Fruit fly (Drosophila melanogaster) whole organism, larva: ENCODE data around the gene Cog2.

Source experiments
- noc ChIP-seq: fragments of 200-800 bp; sonication (Bioruptor generic); optimal IDR thresholded peaks from 3 replicates; lab custom pipeline; 2019; ENCODE audit warnings: missing biosample characterization, mild to moderate bottlenecking, missing genetic modification characterization, moderate library complexity

The Cog2 gene

DNA sequence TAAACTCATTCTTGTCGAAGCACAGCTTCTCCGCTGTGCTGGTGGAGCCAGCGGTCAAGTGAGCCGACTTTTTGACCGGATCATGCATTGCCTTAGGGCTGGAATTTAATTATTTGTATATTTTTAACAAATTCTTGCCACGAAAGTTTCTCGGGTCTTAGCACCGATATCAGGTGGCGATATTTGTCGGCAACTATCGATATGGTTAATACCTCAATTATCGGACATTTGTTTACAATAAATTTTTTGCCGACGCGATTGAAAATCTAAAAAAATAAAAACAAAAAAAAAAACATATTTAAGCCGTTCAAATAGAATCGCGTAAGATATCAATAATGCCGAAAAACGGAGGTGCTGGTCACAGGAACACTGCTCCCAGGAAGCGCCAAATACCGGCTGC is at the start of gene Cog2, which contains the start of gene Trax:
TSS of gene Cog2 (minus strand) at position 168 of the 400 bp plus-strand sequence.
TSS of gene Trax (plus strand) at position 203 of the 400 bp plus-strand sequence.
- TF ChIP-seq noc (tag; lab: Kevin White, UChicago): no peak

- TF ChIP-seq noc (tag; lab: Kevin White, UChicago): no peak
Measured at dm6 chr3R:15410689-15411587, 49.5 kb upstream of the Cog2 start.

DNA sequence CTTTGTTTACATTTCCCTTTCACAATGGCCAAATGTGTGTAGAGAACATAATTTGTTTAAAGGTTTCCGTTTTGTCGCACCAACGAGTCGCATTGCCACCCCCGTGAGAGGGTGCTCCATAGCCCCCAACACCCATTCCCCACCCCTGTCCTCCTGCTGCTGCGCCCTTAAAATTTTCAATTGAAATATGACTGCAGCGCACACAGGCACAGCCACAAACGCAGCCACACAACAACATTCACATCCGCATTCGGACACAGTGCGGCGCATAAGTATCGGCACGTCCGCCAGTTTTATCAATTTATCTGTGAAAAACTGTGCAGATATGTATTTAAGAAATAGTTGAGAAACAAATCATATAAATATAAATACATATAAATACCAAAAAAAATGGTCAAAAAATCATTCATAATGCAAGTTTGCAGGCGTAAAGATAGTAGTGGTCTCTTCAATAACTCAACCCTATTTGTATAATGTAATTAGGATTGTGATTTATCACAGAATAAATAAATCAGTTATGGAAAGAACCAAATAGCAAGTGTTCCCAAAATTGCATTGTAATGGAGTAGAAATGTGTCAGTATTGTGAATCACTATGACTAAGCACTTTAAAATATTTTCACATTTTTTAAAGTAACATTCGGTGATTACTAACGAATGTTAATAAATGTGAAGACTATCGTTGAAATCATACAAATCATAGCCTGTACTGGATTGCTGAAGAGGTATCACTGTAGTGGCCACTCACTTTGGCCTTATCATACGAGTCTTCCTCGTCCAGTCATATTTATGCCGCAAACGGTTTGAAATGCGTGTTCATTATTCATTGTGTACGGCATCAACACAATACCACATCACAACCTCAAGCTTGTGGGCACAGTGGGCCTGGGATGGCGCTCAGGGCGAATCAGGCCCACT is 48.6 kb upstream of the Cog2 start:
- no peak for TF ChIP-seq noc (tag; lab: Kevin White, UChicago)

dm6 chr3R:15409110-15409771 is 47.8 kb upstream of the Cog2 start:
- TF ChIP-seq noc (tag; lab: Kevin White, UChicago): no peak

DNA sequence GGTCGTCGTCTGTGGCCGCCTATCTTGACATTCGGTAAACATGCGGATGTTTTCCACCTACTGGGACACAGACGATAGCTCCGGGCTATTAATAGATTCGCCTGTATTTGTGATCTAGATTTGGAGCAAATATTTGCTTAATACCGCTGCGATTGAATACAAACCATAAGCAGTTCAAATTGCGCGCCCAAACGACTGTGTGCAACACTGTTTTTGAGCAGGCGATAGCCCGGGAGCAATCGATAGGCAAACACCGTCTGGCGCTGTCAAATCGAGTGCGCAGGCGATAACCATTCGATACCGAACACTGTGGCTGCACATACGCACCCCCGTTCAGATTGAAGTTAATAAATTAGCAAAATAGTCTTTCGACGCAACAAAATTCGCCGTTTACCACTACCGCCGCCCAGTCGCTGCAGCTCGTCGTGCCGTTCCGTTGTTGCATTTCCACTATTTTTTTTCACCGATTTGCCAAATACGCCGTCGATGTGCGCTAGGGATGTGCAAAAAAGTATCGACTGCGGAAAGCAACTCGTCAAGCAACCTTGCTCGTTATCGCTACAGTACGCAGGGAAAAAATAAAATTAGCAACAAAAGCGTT is 46.8 kb upstream of the Cog2 start, which contains the start of gene Atx2:
TSS of gene Atx2 (plus strand) at position 293 of the 601 bp plus-strand sequence.
- no peak for TF ChIP-seq noc (tag; lab: Kevin White, UChicago)

- no peak for TF ChIP-seq noc (tag; lab: Kevin White, UChicago)
Measured at dm6 chr3R:15407020-15407501, 45.6 kb upstream of the Cog2 start, which contains the start of gene CG6125. CG6125 (minus strand) TSS chr3R:15407070.

- TF ChIP-seq noc (tag; lab: Kevin White, UChicago): no peak
Measured at dm6 chr3R:15406393-15406792, 44.9 kb upstream of the Cog2 start.

- TF ChIP-seq noc (tag; lab: Kevin White, UChicago): peak; percentile 78
Measured at dm6 chr3R:15402654-15403053, 41.2 kb upstream of the Cog2 start.

DNA sequence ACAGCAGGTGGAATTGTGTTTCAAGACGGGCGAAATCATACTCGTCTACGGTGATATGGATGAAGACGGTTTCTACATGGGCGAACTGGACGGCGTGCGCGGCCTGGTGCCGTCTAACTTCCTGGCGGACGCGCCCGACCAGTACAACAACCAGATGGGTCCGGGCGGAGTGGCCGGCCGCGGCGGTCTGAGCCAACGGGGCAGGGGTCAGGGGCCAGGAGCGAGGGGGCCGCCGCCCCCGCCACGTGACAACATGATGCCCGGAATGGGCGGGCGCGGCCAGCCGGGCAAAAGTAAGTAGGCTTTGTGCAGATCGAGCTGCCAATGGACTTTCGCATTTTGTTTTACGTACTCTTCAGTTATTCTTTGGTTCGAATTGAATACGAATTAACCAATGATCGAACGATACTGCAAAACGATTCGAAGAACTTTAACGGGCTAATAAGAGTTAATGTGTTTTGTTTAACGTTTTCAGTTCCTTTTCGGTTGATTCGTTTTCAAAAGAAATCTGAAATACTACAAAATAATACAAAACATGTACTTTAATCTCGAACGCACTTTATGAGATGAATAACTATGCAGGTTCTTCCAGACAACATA is 31.8 kb upstream of the Cog2 start:
- no peak for TF ChIP-seq noc (tag; lab: Kevin White, UChicago)

DNA sequence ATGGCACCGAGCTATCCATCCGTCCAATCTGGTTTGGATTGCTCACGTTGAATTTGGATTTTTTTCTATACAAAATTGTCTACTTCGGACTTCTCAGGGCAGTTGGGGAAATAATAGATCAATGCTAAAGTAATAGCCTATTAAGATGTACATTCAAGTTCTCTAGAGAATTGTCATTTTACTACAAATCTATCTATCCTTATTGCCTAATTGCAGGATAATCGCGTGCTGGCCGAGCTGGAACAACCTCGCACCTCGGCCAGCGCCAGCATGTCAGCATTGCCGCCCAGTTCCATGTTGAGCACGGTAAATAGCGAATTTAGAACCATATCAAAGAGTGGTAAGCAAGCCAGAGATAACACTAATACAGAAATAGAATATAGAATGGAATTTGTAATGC is 21.4 kb upstream of the Cog2 start, which contains the start of gene h-cup:
TSS of gene h-cup (minus strand) at position 101 of the 400 bp plus-strand sequence.
- TF ChIP-seq noc (tag; lab: Kevin White, UChicago): no peak

dm6 chr3R:15379071-15379470 is 17.6 kb upstream of the Cog2 start:
- no peak for TF ChIP-seq noc (tag; lab: Kevin White, UChicago)

dm6 chr3R:15375470-15375869 is 14.0 kb upstream of the Cog2 start:
- TF ChIP-seq noc (tag; lab: Kevin White, UChicago): no peak

DNA sequence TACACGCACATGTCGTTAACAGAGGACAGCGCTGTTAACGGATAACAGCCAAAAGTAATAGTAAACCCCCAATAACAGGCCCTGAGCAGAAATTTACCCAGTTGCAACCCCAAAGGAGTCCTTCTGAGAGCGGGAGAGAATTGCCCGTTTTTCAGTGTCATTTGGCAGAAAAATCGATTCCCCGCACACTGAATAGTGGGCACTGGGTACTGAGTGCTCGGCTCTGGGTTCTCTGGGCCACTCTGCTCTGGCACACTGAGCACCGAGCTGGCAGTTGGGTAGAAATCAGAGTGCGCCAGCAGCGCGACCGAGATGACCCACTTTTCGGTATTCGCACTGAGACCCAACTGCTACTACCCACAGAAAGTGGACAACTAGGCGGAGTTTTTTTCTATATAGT is 12.9 kb upstream of the Cog2 start, which contains the start of gene Rbp:
TSS of gene Rbp (plus strand) at position 239 of the 400 bp plus-strand sequence.
- no peak for TF ChIP-seq noc (tag; lab: Kevin White, UChicago)

- TF ChIP-seq noc (tag; lab: Kevin White, UChicago): peak; percentile 52
Measured at dm6 chr3R:15371833-15372232, 10.4 kb upstream of the Cog2 start, which contains the start of the genes Ccm3 and CG6136. Ccm3 (plus strand) TSS chr3R:15371957. CG6136 (minus strand) TSS chr3R:15372212.
